Fruit fly (Drosophila melanogaster) whole organism, prepupa: ENCODE measurements around the gene CG4497.
A peak's percentile ranks its signal among the peaks of the same experiment; 100 is the strongest.

Source experiments
- CG6276 ChIP-seq: fragments of 200-800 bp; sonication (Bioruptor generic); optimal IDR thresholded peaks from 2 replicates; lab custom pipeline; 2017; ENCODE audit warnings: missing biosample characterization, mild to moderate bottlenecking, missing genetic modification characterization
- CG6854 ChIP-seq: fragments of 200-800 bp; sonication (Bioruptor generic); optimal IDR thresholded peaks from 2 replicates; lab custom pipeline; 2017; ENCODE audit warnings: missing biosample characterization, mild to moderate bottlenecking, missing genetic modification characterization
- Ets21C ChIP-seq: fragments of 200-800 bp; sonication (Bioruptor generic); optimal IDR thresholded peaks from 3 replicates; lab custom pipeline; 2016; ENCODE audit warnings: missing biosample characterization, missing genetic modification characterization
- Gug ChIP-seq: fragments of 200-800 bp; sonication (Bioruptor generic); IDR thresholded peaks from 2 replicates; pipeline ENCODE4 v1.3.6; 2022; ENCODE audit warnings: missing biosample characterization, missing genetic modification characterization
- Hr39 ChIP-seq: fragments of 200-800 bp; sonication (Bioruptor generic); optimal IDR thresholded peaks from 2 replicates; lab custom pipeline; 2016; ENCODE audit warnings: missing biosample characterization, missing genetic modification characterization
- Sox14 ChIP-seq: fragments of 200-800 bp; sonication (Bioruptor generic); optimal IDR thresholded peaks from 3 replicates; lab custom pipeline; 2016; ENCODE audit warnings: missing biosample characterization, missing genetic modification characterization
- acj6 ChIP-seq: fragments of 200-800 bp; sonication (Bioruptor generic); optimal IDR thresholded peaks from 3 replicates; lab custom pipeline; 2016; ENCODE audit warnings: missing biosample characterization, missing genetic modification characterization
- fkh ChIP-seq: fragments of 200-800 bp; sonication (Bioruptor generic); optimal IDR thresholded peaks from 3 replicates; lab custom pipeline; 2017; ENCODE audit warnings: missing biosample characterization, mild to moderate bottlenecking, missing genetic modification characterization, moderate library complexity
- svp ChIP-seq: fragments of 200-800 bp; sonication (Bioruptor generic); peaks from one replicate; lab custom pipeline; 2016; ENCODE audit warnings: missing biosample characterization, missing genetic modification characterization

DNA sequence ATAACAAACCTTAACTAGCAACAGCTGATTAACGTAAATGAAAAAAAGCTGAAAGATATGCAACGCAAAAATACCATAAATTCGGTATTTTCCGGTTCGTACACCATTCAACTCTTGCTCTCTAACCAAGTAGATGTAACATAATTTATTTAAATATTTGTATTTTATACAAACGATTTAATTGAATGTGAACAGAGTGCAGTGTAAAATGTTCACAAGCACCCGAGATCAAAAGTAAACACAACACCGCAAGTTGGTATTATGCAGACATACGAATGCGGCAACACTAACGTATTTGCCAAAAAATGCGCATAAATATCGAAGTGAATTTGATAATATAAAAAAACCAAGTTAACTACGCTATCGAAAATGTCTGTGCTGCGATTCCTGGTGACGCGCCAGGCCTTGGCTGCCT is 12.4 kb downstream of the CG4497 start, which contains the start of gene MICU1:
- TF ChIP-seq svp (no peak), CG6854 (GFP tag; lab: Kevin White, UChicago) (no peak), fkh (GFP tag; lab: Kevin White, UChicago) (peak; percentile 98), acj6 (GFP tag; lab: Kevin White, UChicago) (no peak), Sox14 (no peak), Gug (no peak), CG6276 (no peak), Ets21C (no peak), Hr39 (GFP tag; lab: Kevin White, UChicago) (no peak)
